Fruit fly (Drosophila melanogaster): ENCODE measurements around the gene CG17147.

DNA sequence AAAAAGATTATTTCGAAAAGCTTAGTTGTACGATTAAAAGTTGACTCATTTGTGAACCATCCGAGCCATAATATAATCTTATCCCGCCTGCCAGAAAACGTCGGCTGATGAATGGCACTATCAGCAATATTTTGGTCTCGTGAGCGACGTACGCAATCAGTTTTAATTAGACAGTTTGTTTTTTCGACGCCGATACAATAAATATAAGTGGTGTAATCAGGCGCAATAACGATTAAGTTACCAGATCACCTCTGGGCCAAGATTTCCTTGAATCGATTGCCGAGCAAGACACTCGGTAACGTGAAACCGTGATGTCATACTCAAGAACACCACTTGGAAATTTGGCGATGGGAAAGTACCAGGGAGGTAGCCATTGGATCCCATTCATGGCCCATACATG lies 14.6 kb upstream of the CG17147 start:
- no peak for TF ChIP-seq CG6854 (GFP tag; optimal IDR thresholded peaks at IDR 0.05)
- TF ChIP-seq sens (GFP tag): no peak
- TF ChIP-seq CG8359 (GFP tag; optimal IDR thresholded peaks at IDR 0.05; ENCODE audit: borderline replicate concordance): no peak
- TF ChIP-seq dysf (GFP tag; IDR thresholded peaks at IDR 0.05): no peak
- no peak for TF ChIP-seq CG13894 (tag; optimal IDR thresholded peaks at IDR 0.05)
- no peak for TF ChIP-seq Scr (GFP tag; IDR thresholded peaks at IDR 0.05; ENCODE audit: partially characterized antibody)
- TF ChIP-seq Bteb2 (GFP tag; optimal IDR thresholded peaks at IDR 0.05): no peak
- no peak for TF ChIP-seq her (GFP tag; optimal IDR thresholded peaks at IDR 0.05)
- no peak for TF ChIP-seq Xbp1 (GFP tag; optimal IDR thresholded peaks at IDR 0.05)

All from whole organism, embryonic.